Worm (Caenorhabditis elegans): ENCODE results near the gene pha-2.

ce11 chrX:629134-629533, 7.7 kb downstream of the pha-2 start, which contains the start of gene M6.4:
- TF ChIP-seq dmd-4 (tag; optimal IDR thresholded peaks at IDR 0.05; ENCODE audit: borderline replicate concordance) (no peak), K02D7.2 (tag; optimal IDR thresholded peaks at IDR 0.05) (no peak)
